Worm (Caenorhabditis elegans) whole organism, L2 larva: ENCODE measurements around the gene lido-14.

ENCODE experiments used
- C34F6.9 ChIP-seq: fragments of 150-350 bp; optimal IDR thresholded peaks from 2 replicates; lab custom pipeline; 2014; ENCODE audit warnings: missing biosample characterization, missing genetic modification characterization
- F13H6.1 ChIP-seq: sonication (generic microtip); optimal IDR thresholded peaks from 2 replicates; lab custom pipeline; 2016; ENCODE audit warnings: missing genetic modification characterization, missing compliant biosample characterization
- R02D3.7 ChIP-seq: fragments of 150-350 bp; optimal IDR thresholded peaks from 2 replicates; lab custom pipeline; 2014; ENCODE audit warnings: missing biosample characterization, missing genetic modification characterization
- Y55F3AM.14 ChIP-seq: fragments of 200-800 bp; sonication (Bioruptor generic); optimal IDR thresholded peaks from 2 replicates; lab custom pipeline; 2018; ENCODE audit warnings: mild to moderate bottlenecking, missing genetic modification characterization, missing compliant biosample characterization
- ZK546.5 ChIP-seq: sonication (generic microtip); optimal IDR thresholded peaks from 2 replicates; lab custom pipeline; 2017; ENCODE audit warnings: missing biosample characterization, missing genetic modification characterization
- alr-1 ChIP-seq: fragments of 150-350 bp; optimal IDR thresholded peaks from 2 replicates; lab custom pipeline; 2014; ENCODE audit warnings: missing biosample characterization, missing genetic modification characterization
- aly-2 ChIP-seq: fragments of 150-350 bp; optimal IDR thresholded peaks from 2 replicates; lab custom pipeline; 2014; ENCODE audit warnings: missing biosample characterization, missing genetic modification characterization
- ama-1 ChIP-seq: fragments of 150-350 bp; optimal IDR thresholded peaks from 2 replicates; lab custom pipeline; 2018; ENCODE audit warnings: inconsistent platforms
- ceh-82 ChIP-seq: fragments of 150-350 bp; optimal IDR thresholded peaks from 2 replicates; lab custom pipeline; 2014; ENCODE audit warnings: missing biosample characterization, missing genetic modification characterization
- crh-2 ChIP-seq: sonication (generic microtip); optimal IDR thresholded peaks from 2 replicates; lab custom pipeline; 2017; ENCODE audit warnings: missing biosample characterization, missing genetic modification characterization
- egl-27 ChIP-seq: sonication (generic microtip); optimal IDR thresholded peaks from 3 replicates; lab custom pipeline; 2017; ENCODE audit warnings: missing biosample characterization, missing genetic modification reagents, missing genetic modification characterization
- elt-1 ChIP-seq: fragments of 150-350 bp; optimal IDR thresholded peaks from 2 replicates; lab custom pipeline; 2014; ENCODE audit warnings: missing biosample characterization, missing genetic modification characterization
- fos-1 ChIP-seq: fragments of 150-350 bp; optimal IDR thresholded peaks from 2 replicates; lab custom pipeline; 2014; ENCODE audit warnings: missing biosample characterization, missing genetic modification characterization
- gmeb-1 ChIP-seq: fragments of 150-350 bp; optimal IDR thresholded peaks from 2 replicates; lab custom pipeline; 2014; ENCODE audit warnings: missing biosample characterization, missing genetic modification characterization
- mdl-1 ChIP-seq, 2 experiments: fragments of 150-350 bp in 1 of 2; sonication (generic microtip) in 1 of 2; optimal IDR thresholded peaks; 2 replicates each; lab custom pipeline; 2017; ENCODE audit warnings: missing biosample characterization in 2 of 2, missing genetic modification characterization in 2 of 2
- nhr-10 ChIP-seq: sonication (generic microtip); optimal IDR thresholded peaks from 2 replicates; lab custom pipeline; 2017; ENCODE audit warnings: missing biosample characterization, missing genetic modification characterization
- nhr-12 ChIP-seq: fragments of 150-350 bp; optimal IDR thresholded peaks from 2 replicates; lab custom pipeline; 2014; ENCODE audit warnings: missing biosample characterization, missing genetic modification characterization
- nhr-129 ChIP-seq: fragments of 150-350 bp; optimal IDR thresholded peaks from 2 replicates; lab custom pipeline; 2014; ENCODE audit warnings: missing biosample characterization, missing genetic modification characterization
- nhr-21 ChIP-seq: fragments of 150-350 bp; optimal IDR thresholded peaks from 2 replicates; lab custom pipeline; 2014; ENCODE audit warnings: missing biosample characterization, missing genetic modification characterization
- nhr-23 ChIP-seq: fragments of 150-350 bp; optimal IDR thresholded peaks from 2 replicates; lab custom pipeline; 2014; ENCODE audit warnings: missing biosample characterization, missing genetic modification reagents, missing genetic modification characterization
- nhr-237 ChIP-seq: fragments of 150-350 bp; optimal IDR thresholded peaks from 2 replicates; lab custom pipeline; 2014; ENCODE audit warnings: missing biosample characterization, missing genetic modification characterization
- nhr-25 ChIP-seq: fragments of 150-350 bp; sonication (generic microtip); optimal IDR thresholded peaks from 3 replicates; lab custom pipeline; 2014; ENCODE audit warnings: missing biosample characterization, missing genetic modification characterization
- nhr-77 ChIP-seq: fragments of 150-350 bp; optimal IDR thresholded peaks from 2 replicates; lab custom pipeline; 2014; ENCODE audit warnings: missing biosample characterization, missing genetic modification characterization
- peb-1 ChIP-seq: fragments of 150-350 bp; optimal IDR thresholded peaks from 2 replicates; lab custom pipeline; 2014; ENCODE audit warnings: missing biosample characterization, missing genetic modification characterization
- sem-4 ChIP-seq: fragments of 150-350 bp; optimal IDR thresholded peaks from 2 replicates; lab custom pipeline; 2014; ENCODE audit warnings: missing biosample characterization, missing genetic modification reagents, missing genetic modification characterization
- skn-1 ChIP-seq: sonication (generic microtip); optimal IDR thresholded peaks from 2 replicates; lab custom pipeline; 2017; ENCODE audit warnings: missing biosample characterization, missing genetic modification characterization
- sma-3 ChIP-seq: sonication (generic microtip); optimal IDR thresholded peaks from 2 replicates; lab custom pipeline; 2016; ENCODE audit warnings: missing genetic modification reagents, missing genetic modification characterization, missing compliant biosample characterization
- sma-9 ChIP-seq, 2 experiments: fragments of 150-350 bp in 1 of 2; sonication (generic microtip) in 1 of 2; optimal IDR thresholded peaks; 2 replicates each; lab custom pipeline; 2014 to 2016; ENCODE audit warnings: missing genetic modification characterization in 2 of 2, mild to moderate bottlenecking in 1 of 2, missing biosample characterization in 1 of 2, missing compliant biosample characterization in 1 of 2, missing genetic modification reagents in 1 of 2, moderate library complexity in 1 of 2
- snpc-4 ChIP-seq: fragments of 150-350 bp; optimal IDR thresholded peaks from 2 replicates; lab custom pipeline; 2014; ENCODE audit warnings: missing biosample characterization, missing genetic modification characterization
- unc-39 ChIP-seq: fragments of 150-350 bp; optimal IDR thresholded peaks from 2 replicates; lab custom pipeline; 2014; ENCODE audit warnings: missing biosample characterization, missing genetic modification characterization
- unc-55 ChIP-seq: fragments of 150-350 bp; sonication (generic microtip); optimal IDR thresholded peaks from 3 replicates; lab custom pipeline; 2014; ENCODE audit warnings: missing biosample characterization, missing genetic modification reagents, missing genetic modification characterization
- unc-62 ChIP-seq: fragments of 150-350 bp; optimal IDR thresholded peaks from 2 replicates; lab custom pipeline; 2014; ENCODE audit warnings: missing biosample characterization, missing genetic modification reagents, missing genetic modification characterization
- zag-1 ChIP-seq: fragments of 150-350 bp; optimal IDR thresholded peaks from 2 replicates; lab custom pipeline; 2014; ENCODE audit warnings: missing biosample characterization, missing genetic modification characterization
- ztf-1 ChIP-seq: fragments of 200-800 bp; sonication (Bioruptor generic); conservative IDR thresholded peaks from 2 replicates; pipeline ENCODE4 v1.3.6; 2022; ENCODE audit warnings: missing genetic modification characterization, missing compliant biosample characterization
- ztf-11 ChIP-seq: sonication (generic microtip); optimal IDR thresholded peaks from 2 replicates; lab custom pipeline; 2017; ENCODE audit warnings: missing biosample characterization, missing genetic modification characterization
- ztf-4 ChIP-seq: fragments of 150-350 bp; optimal IDR thresholded peaks from 2 replicates; lab custom pipeline; 2014; ENCODE audit warnings: missing biosample characterization, missing genetic modification characterization

Gene lido-14

ce11 chrII:3373875-3374274 is 14.9 kb downstream of the lido-14 start:
- TF ChIP-seq unc-55 (GFP tag; lab: Kevin White, UChicago) (peak; percentile 57), nhr-129 (no peak), nhr-12 (tag; lab: Kevin White, UChicago) (no peak), ztf-4 (tag; lab: Kevin White, UChicago) (no peak), C34F6.9 (peak; percentile 2), nhr-23 (tag; lab: Kevin White, UChicago) (no peak), sma-9 (GFP tag; optimal IDR thresholded peaks at IDR 0.05; lab: Kevin White, UChicago) (no peak), sma-9 (tag; optimal IDR thresholded peaks at IDR 0.05; lab: Kevin White, UChicago) (no peak)

- TF ChIP-seq ceh-82 (no peak), ztf-4 (tag; lab: Kevin White, UChicago) (no peak), crh-2 (tag; lab: Kevin White, UChicago) (no peak), elt-1 (tag; lab: Kevin White, UChicago) (no peak), nhr-25 (no peak), alr-1 (no peak), nhr-21 (tag; lab: Kevin White, UChicago) (no peak), egl-27 (tag; lab: Kevin White, UChicago) (no peak), nhr-129 (no peak), ama-1 (lab: Kevin White, UChicago) (no peak), nhr-77 (tag; lab: Kevin White, UChicago) (no peak), snpc-4 (tag; lab: Kevin White, UChicago) (no peak), mdl-1 (tag; optimal IDR thresholded peaks at IDR 0.05; lab: Kevin White, UChicago) (no peak), R02D3.7 (no peak), zag-1 (tag; lab: Kevin White, UChicago) (no peak), peb-1 (tag; lab: Kevin White, UChicago) (no peak)
Observed at ce11 chrII:3374779-3375178, 15.8 kb downstream of the lido-14 start, which contains the start of gene bath-10. bath-10 (plus strand) TSS chrII:3375079.

- TF ChIP-seq gmeb-1 (tag; lab: Kevin White, UChicago) (no peak), elt-1 (tag; lab: Kevin White, UChicago) (no peak), ztf-1 (GFP tag; lab: Robert Waterston, UW) (no peak), nhr-10 (tag; lab: Kevin White, UChicago) (no peak), nhr-77 (tag; lab: Kevin White, UChicago) (no peak), ZK546.5 (tag; lab: Kevin White, UChicago) (no peak), ztf-11 (tag; lab: Kevin White, UChicago) (no peak), F13H6.1 (tag; lab: Kevin White, UChicago) (no peak), Y55F3AM.14 (no peak), nhr-129 (no peak), egl-27 (tag; lab: Kevin White, UChicago) (no peak), aly-2 (tag; lab: Kevin White, UChicago) (no peak), zag-1 (tag; lab: Kevin White, UChicago) (no peak), sem-4 (tag; lab: Kevin White, UChicago) (no peak), nhr-237 (tag; lab: Kevin White, UChicago) (no peak), sma-9 (GFP tag; optimal IDR thresholded peaks at IDR 0.05; lab: Kevin White, UChicago) (no peak), sma-9 (tag; optimal IDR thresholded peaks at IDR 0.05; lab: Kevin White, UChicago) (no peak), unc-62 (GFP tag; lab: Kevin White, UChicago) (no peak), ama-1 (lab: Kevin White, UChicago) (no peak)
Observed at ce11 chrII:3375302-3375701, 16.4 kb downstream of the lido-14 start.

- TF ChIP-seq ztf-11 (tag; lab: Kevin White, UChicago) (no peak), mdl-1 (tag; optimal IDR thresholded peaks at IDR 0.05; lab: Kevin White, UChicago) (no peak), C34F6.9 (no peak), unc-62 (GFP tag; lab: Kevin White, UChicago) (no peak), fos-1 (tag; lab: Kevin White, UChicago) (no peak), sma-3 (GFP tag; lab: Kevin White, UChicago) (no peak), skn-1 (tag; lab: Kevin White, UChicago) (no peak), unc-39 (tag; lab: Kevin White, UChicago) (no peak)
Observed at ce11 chrII:3376789-3377188, 17.9 kb downstream of the lido-14 start, which contains the start of gene bath-9. bath-9 (plus strand) TSS chrII:3377089.
